Fruit fly (Drosophila melanogaster): ENCODE results near the gene Cyt-c-d.

Gene Cyt-c-d

DNA sequence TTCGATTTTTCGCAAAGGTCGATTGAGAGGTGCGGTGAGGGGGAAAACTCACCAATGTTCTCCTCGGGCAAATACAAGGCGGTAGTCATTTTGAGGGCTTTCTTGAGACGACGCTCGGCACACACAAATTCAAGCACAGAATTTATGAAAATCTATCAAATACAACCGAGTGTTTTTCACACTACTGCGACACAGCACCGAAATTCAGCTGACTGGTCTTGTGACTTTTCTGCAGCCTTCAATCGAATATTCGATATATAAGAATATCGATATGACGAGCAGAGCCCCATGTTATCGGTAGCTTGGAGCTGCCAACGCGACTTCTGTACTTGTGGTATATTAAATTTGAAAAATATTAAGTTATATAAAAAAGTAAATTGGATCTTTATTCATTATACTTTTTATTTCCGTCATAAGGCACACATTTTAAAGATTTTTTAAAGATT lies 11.9 kb downstream of the Cyt-c-d start, which contains the start of gene VhaSFD:
Gene VhaSFD (minus strand): TSS at position 249 of the 446 bp plus-strand sequence.
- no peak for TF ChIP-seq Rel (GFP tag; optimal IDR thresholded peaks at IDR 0.05)
- peak; percentile 80 for TF ChIP-seq Rel (tag; optimal IDR thresholded peaks at IDR 0.05)
- TF ChIP-seq rgr (GFP tag; optimal IDR thresholded peaks at IDR 0.05), result peak; percentile 20
- TF ChIP-seq Sp1 (GFP tag; optimal IDR thresholded peaks at IDR 0.05), result peak; percentile 35
- no peak for TF ChIP-seq sv (GFP tag; optimal IDR thresholded peaks at IDR 0.05)
- no peak for TF ChIP-seq dl (GFP tag; optimal IDR thresholded peaks at IDR 0.05; ENCODE audit: insufficient read depth in 1 of 2, partially characterized antibody in 2 of 2)
- TF ChIP-seq sage (GFP tag; optimal IDR thresholded peaks at IDR 0.05), result no peak
- no peak for TF ChIP-seq Hr83 (GFP tag; optimal IDR thresholded peaks at IDR 0.05; ENCODE audit: poor library complexity, severe bottlenecking)
- peak; percentile 29 for TF ChIP-seq OdsH (GFP tag; optimal IDR thresholded peaks at IDR 0.05)
- TF ChIP-seq tai (GFP tag; optimal IDR thresholded peaks at IDR 0.05), result no peak
- TF ChIP-seq CG9705 (GFP tag; optimal IDR thresholded peaks at IDR 0.05), result peak; percentile 49
- TF ChIP-seq HLH106 (tag; optimal IDR thresholded peaks at IDR 0.05), result peak; percentile 34
- TF ChIP-seq foxo (GFP tag; optimal IDR thresholded peaks at IDR 0.05), result no peak

dm6 chr2L:16729556-16729955 lies 13.9 kb downstream of the Cyt-c-d start, which contains the start of gene Tsen2:
Gene Tsen2, plus strand, starts transcription at chr2L:16729777.
- no peak for TF ChIP-seq brk (GFP tag; optimal IDR thresholded peaks at IDR 0.05)
- TF ChIP-seq pan (optimal IDR thresholded peaks at IDR 0.05), result no peak
- TF ChIP-seq GATAd (GFP tag; optimal IDR thresholded peaks at IDR 0.05), result no peak
- no peak for TF ChIP-seq lola (GFP tag; optimal IDR thresholded peaks at IDR 0.05)
- no peak for TF ChIP-seq tai (GFP tag; optimal IDR thresholded peaks at IDR 0.05)
- no peak for TF ChIP-seq Sp1 (GFP tag; optimal IDR thresholded peaks at IDR 0.05)
- no peak for TF ChIP-seq jim (GFP tag; optimal IDR thresholded peaks at IDR 0.05)
- no peak for TF ChIP-seq woc (GFP tag; optimal IDR thresholded peaks at IDR 0.05)
- no peak for TF ChIP-seq fru (GFP tag; optimal IDR thresholded peaks at IDR 0.05)
- TF ChIP-seq psq (GFP tag; optimal IDR thresholded peaks at IDR 0.05), result no peak
- TF ChIP-seq OdsH (GFP tag; optimal IDR thresholded peaks at IDR 0.05), result no peak
- TF ChIP-seq Jra (GFP tag; optimal IDR thresholded peaks at IDR 0.05), result no peak
- TF ChIP-seq dmrt93B (GFP tag; optimal IDR thresholded peaks at IDR 0.05), result no peak
- TF ChIP-seq HLH106 (tag; optimal IDR thresholded peaks at IDR 0.05), result no peak

dm6 chr2L:16730939-16731338 lies 15.2 kb downstream of the Cyt-c-d start, which contains the start of gene CG17996:
Gene CG17996, minus strand, starts transcription at chr2L:16731039.
- TF ChIP-seq Hnf4 (GFP tag; optimal IDR thresholded peaks at IDR 0.05) (no peak), dsf (GFP tag; optimal IDR thresholded peaks at IDR 0.05; ENCODE audit: borderline replicate concordance) (no peak), usp (GFP tag; optimal IDR thresholded peaks at IDR 0.05) (no peak), CrebA (GFP tag; optimal IDR thresholded peaks at IDR 0.05; ENCODE audit: borderline replicate concordance) (no peak), dmrt93B (GFP tag; optimal IDR thresholded peaks at IDR 0.05) (no peak), tai (GFP tag; optimal IDR thresholded peaks at IDR 0.05) (no peak), Jra (GFP tag; optimal IDR thresholded peaks at IDR 0.05) (no peak), h (GFP tag; optimal IDR thresholded peaks at IDR 0.05) (no peak), CG32264 (GFP tag; optimal IDR thresholded peaks at IDR 0.05) (no peak), sage (GFP tag; optimal IDR thresholded peaks at IDR 0.05) (no peak), lola (GFP tag; optimal IDR thresholded peaks at IDR 0.05) (no peak), Dfd (GFP tag; optimal IDR thresholded peaks at IDR 0.05) (no peak), HLH106 (tag; optimal IDR thresholded peaks at IDR 0.05) (no peak), br (GFP tag; optimal IDR thresholded peaks at IDR 0.05) (no peak), Hr78 (GFP tag; optimal IDR thresholded peaks at IDR 0.05) (no peak), ey (GFP tag; optimal IDR thresholded peaks at IDR 0.05) (no peak), Vsx2 (GFP tag; optimal IDR thresholded peaks at IDR 0.05; ENCODE audit: partially characterized antibody) (no peak)

dm6 chr2L:16731799-16732198 lies 16.1 kb downstream of the Cyt-c-d start, which contains the start of gene Prosbeta4:
Gene Prosbeta4, minus strand, starts transcription at chr2L:16732133.
- TF ChIP-seq psq (GFP tag; optimal IDR thresholded peaks at IDR 0.05) (no peak), Vsx2 (GFP tag; optimal IDR thresholded peaks at IDR 0.05; ENCODE audit: partially characterized antibody) (no peak), br (GFP tag; optimal IDR thresholded peaks at IDR 0.05) (no peak), dl (GFP tag; optimal IDR thresholded peaks at IDR 0.05; ENCODE audit: insufficient read depth in 1 of 2, partially characterized antibody in 2 of 2) (no peak), OdsH (GFP tag; optimal IDR thresholded peaks at IDR 0.05) (no peak), Abd-B (GFP tag; optimal IDR thresholded peaks at IDR 0.05) (no peak), foxo (GFP tag; optimal IDR thresholded peaks at IDR 0.05) (no peak), Dfd (GFP tag; optimal IDR thresholded peaks at IDR 0.05) (no peak), Myc (optimal IDR thresholded peaks at IDR 0.05) (no peak), CG9705 (GFP tag; optimal IDR thresholded peaks at IDR 0.05) (no peak), dsf (GFP tag; optimal IDR thresholded peaks at IDR 0.05; ENCODE audit: borderline replicate concordance) (no peak), fru (GFP tag; optimal IDR thresholded peaks at IDR 0.05) (no peak), Hr78 (GFP tag; optimal IDR thresholded peaks at IDR 0.05) (no peak), tai (GFP tag; optimal IDR thresholded peaks at IDR 0.05) (no peak), CrebA (GFP tag; optimal IDR thresholded peaks at IDR 0.05; ENCODE audit: borderline replicate concordance) (no peak)
